Worm (Caenorhabditis elegans) whole organism, L1 larva: Measurements from ENCODE around the gene Y47D7A.9.

Experiments
- hlh-4 ChIP-seq: sonication (generic microtip); optimal IDR thresholded peaks from 2 replicates; lab custom pipeline; 2016; ENCODE audit warnings: mild to moderate bottlenecking, missing genetic modification characterization, missing compliant biosample characterization
- unc-130 ChIP-seq: fragments of 150-350 bp; optimal IDR thresholded peaks from 2 replicates; lab custom pipeline; 2017; ENCODE audit warnings: missing biosample characterization, missing genetic modification characterization, inconsistent platforms
- ztf-11 ChIP-seq, 2 experiments: sonication (generic microtip); optimal IDR thresholded peaks; 2 replicates each; lab custom pipeline; 2016 to 2017; ENCODE audit warnings: missing genetic modification characterization in 2 of 2, missing biosample characterization in 1 of 2, missing compliant biosample characterization in 1 of 2

- no peak for TF ChIP-seq hlh-4 (tag; lab: Kevin White, UChicago)
- no peak for TF ChIP-seq ztf-11 (tag; optimal IDR thresholded peaks at IDR 0.05; lab: Kevin White, UChicago)
- TF ChIP-seq unc-130 = no peak
Observed at ce11 chrV:4428202-4428601, 4.4 kb upstream of the Y47D7A.9 start, which contains the start of gene Y47D7A.11.
